Worm (Caenorhabditis elegans) whole organism, early embryonic: ENCODE data around the gene spp-7.
"Not testable (repeated sequence)": the region's sequence is repeated elsewhere in the genome, so short reads cannot be mapped to it uniquely, and the experiment has no call there.

Experiments used
- B0310.2 ChIP-seq: sonication (generic microtip); optimal IDR thresholded peaks from 2 replicates; lab custom pipeline; 2016; ENCODE audit warnings: mild to moderate bottlenecking, missing genetic modification characterization, missing compliant biosample characterization
- F13C5.2 ChIP-seq: sonication (generic microtip); optimal IDR thresholded peaks from 2 replicates; lab custom pipeline; 2017; ENCODE audit warnings: mild to moderate bottlenecking, missing genetic modification characterization, inconsistent platforms, missing compliant biosample characterization
- aly-1 ChIP-seq: sonication (generic microtip); optimal IDR thresholded peaks from 2 replicates; lab custom pipeline; 2016; ENCODE audit warnings: missing genetic modification characterization, missing compliant biosample characterization
- ama-1 ChIP-seq: fragments of 150-350 bp; optimal IDR thresholded peaks from 2 replicates; lab custom pipeline; 2014
- ceh-13 ChIP-seq: fragments of 200-800 bp; sonication (Bioruptor generic); optimal IDR thresholded peaks from 2 replicates; lab custom pipeline; 2018; ENCODE audit warnings: mild to moderate bottlenecking, missing genetic modification characterization, missing compliant biosample characterization
- ceh-36 ChIP-seq: sonication (generic microtip); optimal IDR thresholded peaks from 2 replicates; lab custom pipeline; 2016; ENCODE audit warnings: missing genetic modification characterization, inconsistent platforms, missing compliant biosample characterization
- ets-7 ChIP-seq: sonication (generic microtip); optimal IDR thresholded peaks from 2 replicates; lab custom pipeline; 2016; ENCODE audit warnings: missing genotype, missing genetic modification characterization, missing compliant biosample characterization
- flt-1 ChIP-seq: fragments of 200-800 bp; sonication (Bioruptor generic); IDR thresholded peaks from 2 replicates; pipeline ENCODE4 v1.3.6; 2022; ENCODE audit warnings: missing genetic modification characterization, missing compliant biosample characterization
- hmbx-1 ChIP-seq: sonication (generic microtip); optimal IDR thresholded peaks from 2 replicates; lab custom pipeline; 2016; ENCODE audit warnings: mild to moderate bottlenecking, missing genetic modification characterization, missing compliant biosample characterization
- hmg-4 ChIP-seq: fragments of 200-800 bp; sonication (Bioruptor generic); optimal IDR thresholded peaks from 2 replicates; lab custom pipeline; 2018; ENCODE audit warnings: mild to moderate bottlenecking, missing genetic modification characterization, missing compliant biosample characterization
- hnd-1 ChIP-seq: sonication (generic microtip); optimal IDR thresholded peaks from 2 replicates; lab custom pipeline; 2016; ENCODE audit warnings: missing genetic modification characterization, missing compliant biosample characterization
- pes-1 ChIP-seq: fragments of 200-800 bp; sonication (Bioruptor generic); IDR thresholded peaks from 2 replicates; pipeline ENCODE4 v1.3.6; 2022; ENCODE audit warnings: missing genetic modification reagents, missing genetic modification characterization, missing compliant biosample characterization
- scrt-1 ChIP-seq: fragments of 200-800 bp; sonication (Bioruptor generic); IDR thresholded peaks from 2 replicates; pipeline ENCODE4 v1.3.6; 2022; ENCODE audit warnings: missing genetic modification characterization, missing compliant biosample characterization
- sea-1 ChIP-seq: fragments of 200-800 bp; sonication (Bioruptor generic); conservative IDR thresholded peaks from 2 replicates; pipeline ENCODE4 v1.3.6; 2022; ENCODE audit warnings: missing genetic modification characterization, missing compliant biosample characterization
- tbx-11 ChIP-seq: fragments of 200-800 bp; sonication (Bioruptor generic); IDR thresholded peaks from 2 replicates; pipeline ENCODE4 v1.3.6; 2022; ENCODE audit warnings: missing genetic modification characterization, missing compliant biosample characterization
- tbx-37 ChIP-seq: fragments of 200-800 bp; sonication (Bioruptor generic); conservative IDR thresholded peaks from 2 replicates; pipeline ENCODE4 v1.3.6; 2022; ENCODE audit warnings: missing genetic modification reagents, missing genetic modification characterization, missing compliant biosample characterization
- tra-4 ChIP-seq: sonication (generic microtip); optimal IDR thresholded peaks from 2 replicates; lab custom pipeline; 2017; ENCODE audit warnings: missing genetic modification characterization, missing compliant biosample characterization

The spp-7 gene

DNA sequence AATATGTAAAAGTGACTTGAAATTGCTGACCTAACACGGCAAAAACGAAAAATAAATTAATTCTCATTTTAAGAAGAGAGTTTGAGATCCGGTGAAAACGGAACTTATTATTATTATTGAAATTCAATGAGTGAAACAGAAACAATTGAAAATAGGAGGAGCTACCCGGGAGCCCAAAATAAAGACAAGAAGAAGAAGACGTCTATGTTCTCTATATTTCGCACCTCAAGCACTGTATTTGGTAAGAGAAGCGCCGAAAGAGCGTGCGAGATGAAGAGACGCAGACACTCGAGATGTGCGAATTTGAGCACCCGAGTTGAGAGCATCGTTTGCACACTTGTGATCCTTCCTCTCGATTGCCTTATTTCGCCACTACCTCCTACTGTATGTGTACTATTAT lies at the start of gene spp-7:
TSS of gene spp-7 (minus strand) at position 101 of the 400 bp plus-strand sequence.
- TF ChIP-seq aly-1 (no peak), hmg-4 (GFP tag; lab: Kevin White, UChicago) (no peak), tbx-37 (GFP tag; lab: Robert Waterston, UW) (no peak), hnd-1 (tag; lab: Kevin White, UChicago) (no peak)

DNA sequence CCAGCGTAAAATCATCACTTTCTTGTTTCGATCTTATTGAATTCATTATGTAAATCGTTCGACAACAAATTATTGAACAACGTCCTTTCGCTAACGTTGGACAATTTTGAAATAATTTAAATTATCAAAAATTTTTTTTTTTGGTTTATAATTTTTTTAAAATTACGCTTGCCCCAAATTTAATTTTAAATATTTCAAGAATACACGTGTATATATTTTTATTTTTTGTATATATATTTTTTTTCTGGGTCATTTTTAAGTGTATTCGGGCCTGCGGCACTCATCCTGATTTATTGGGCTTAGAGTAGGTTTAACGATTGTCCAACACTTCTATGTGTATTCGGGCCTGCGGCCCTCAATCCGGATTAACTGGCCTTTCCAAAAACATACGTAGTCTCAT lies 48.8 kb upstream of the spp-7 start, which contains the start of gene Y52D5A.2:
TSS of gene Y52D5A.2 (minus strand) at position 101 of the 400 bp plus-strand sequence.
- TF ChIP-seq aly-1; ceh-13 (GFP tag; lab: Kevin White, UChicago); sea-1 (GFP tag; lab: Robert Waterston, UW): not testable (repeated sequence)

DNA sequence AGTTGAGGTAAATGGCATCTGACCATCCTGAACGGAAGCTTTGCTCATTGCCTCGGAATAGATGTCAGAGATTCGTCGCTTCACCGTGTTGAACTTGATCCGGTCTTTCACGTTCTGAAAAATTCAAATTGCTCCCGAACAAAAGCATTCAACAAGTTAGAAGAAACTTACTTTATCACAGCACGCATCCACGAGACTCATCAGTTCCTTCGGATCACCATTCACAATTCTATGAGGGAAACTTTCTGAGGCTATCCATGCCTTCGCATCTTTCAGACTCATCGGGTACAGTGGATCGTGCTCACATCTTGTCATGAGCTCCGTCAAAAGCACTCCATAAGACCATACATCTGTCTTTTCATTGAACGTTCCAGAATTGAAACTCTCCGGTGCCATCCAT lies 47.2 kb upstream of the spp-7 start:
- no peak for TF ChIP-seq tbx-37 (GFP tag; lab: Robert Waterston, UW)
- no peak for TF ChIP-seq pes-1
- no peak for TF ChIP-seq tbx-11 (GFP tag; lab: Robert Waterston, UW)
- TF ChIP-seq sea-1 (GFP tag; lab: Robert Waterston, UW), result no peak
- TF ChIP-seq hmbx-1, result no peak
- no peak for TF ChIP-seq hnd-1 (tag; lab: Kevin White, UChicago)
- TF ChIP-seq ama-1 (lab: Kevin White, UChicago), result no peak
- TF ChIP-seq aly-1, result no peak
- no peak for TF ChIP-seq tra-4 (tag; lab: Kevin White, UChicago)
- no peak for TF ChIP-seq hmg-4 (GFP tag; lab: Kevin White, UChicago)
- no peak for TF ChIP-seq ceh-36 (tag; lab: Kevin White, UChicago)
- no peak for TF ChIP-seq ceh-13 (GFP tag; lab: Kevin White, UChicago)
- no peak for TF ChIP-seq ets-7
- no peak for TF ChIP-seq F13C5.2
- no peak for TF ChIP-seq scrt-1 (GFP tag; lab: Robert Waterston, UW)
- TF ChIP-seq B0310.2, result no peak
- TF ChIP-seq flt-1 (GFP tag; lab: Robert Waterston, UW), result no peak

DNA sequence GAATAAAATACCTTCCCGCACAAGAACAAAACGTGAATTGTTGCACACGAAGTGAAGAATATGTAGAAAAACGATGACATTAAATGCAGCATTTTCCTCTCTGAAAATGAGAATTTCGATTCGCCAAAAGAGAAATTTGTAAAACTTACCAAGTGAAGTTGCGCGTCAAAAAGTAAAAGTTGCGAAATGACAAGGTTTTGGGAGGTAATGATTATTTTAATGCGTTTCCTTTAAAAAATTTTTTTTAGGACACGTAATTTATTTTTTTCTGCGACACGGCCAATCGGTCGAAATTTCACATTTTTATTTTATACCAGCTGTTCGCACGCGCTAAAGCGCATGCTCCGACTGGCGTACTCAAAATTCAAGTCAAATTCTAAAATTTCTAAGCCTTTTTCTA lies 40.4 kb upstream of the spp-7 start, which contains the start of gene Y4C6A.3:
TSS of gene Y4C6A.3 (minus strand) at position 101 of the 400 bp plus-strand sequence.
- not testable (repeated sequence) for TF ChIP-seq hnd-1 (tag; lab: Kevin White, UChicago); F13C5.2; tra-4 (tag; lab: Kevin White, UChicago)

DNA sequence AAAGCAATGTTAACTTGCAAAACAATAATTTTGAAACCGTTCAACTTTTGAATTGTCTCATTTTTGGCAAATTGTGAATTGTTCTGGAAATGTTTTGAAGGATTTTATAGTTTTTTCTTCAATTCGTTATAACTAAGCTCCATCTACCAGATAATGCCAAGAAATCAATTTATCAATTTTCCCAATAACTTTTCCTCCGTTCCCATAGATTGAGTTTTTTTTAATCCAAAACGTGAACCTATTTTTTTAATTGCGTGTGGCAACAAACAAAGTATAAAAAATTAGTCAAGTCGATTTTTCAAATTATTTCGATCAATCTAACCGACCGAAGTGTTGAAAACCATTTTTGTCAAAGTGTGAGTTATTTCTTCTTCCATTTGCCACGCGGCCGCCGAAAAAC lies 37.1 kb upstream of the spp-7 start, which contains the start of gene Y4C6A.4:
TSS of gene Y4C6A.4 (plus strand) at position 301 of the 400 bp plus-strand sequence.
- TF ChIP-seq tbx-37 (GFP tag; lab: Robert Waterston, UW) (no peak), scrt-1 (GFP tag; lab: Robert Waterston, UW) (no peak), pes-1 (no peak), B0310.2 (no peak), tra-4 (tag; lab: Kevin White, UChicago) (no peak), flt-1 (GFP tag; lab: Robert Waterston, UW) (no peak), ets-7 (no peak), hmg-4 (GFP tag; lab: Kevin White, UChicago) (no peak), sea-1 (GFP tag; lab: Robert Waterston, UW) (no peak), ceh-13 (GFP tag; lab: Kevin White, UChicago) (no peak), hnd-1 (tag; lab: Kevin White, UChicago) (no peak), hmbx-1 (no peak), ceh-36 (tag; lab: Kevin White, UChicago) (no peak), aly-1 (no peak), F13C5.2 (no peak), ama-1 (lab: Kevin White, UChicago) (no peak)

DNA sequence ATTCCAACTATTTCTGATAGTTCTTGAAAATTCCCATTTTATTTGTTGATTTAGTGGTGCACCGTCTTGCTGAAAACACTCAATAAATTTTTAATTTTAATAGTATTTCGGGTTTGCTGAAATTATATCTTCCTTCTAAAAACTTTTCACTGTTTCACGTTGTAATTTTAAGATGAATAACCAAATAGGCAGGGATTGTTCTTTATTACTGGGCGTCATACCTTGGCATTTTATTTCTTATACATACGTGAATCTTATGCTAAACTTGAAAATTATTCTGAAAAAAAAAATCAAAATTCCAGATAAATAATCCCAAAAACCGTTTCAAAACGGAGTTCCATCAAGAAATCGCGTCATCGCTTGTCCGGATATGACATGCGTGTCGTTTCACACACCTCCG lies 23.1 kb upstream of the spp-7 start, which contains the start of gene mgl-3:
TSS of gene mgl-3 (plus strand) at position 301 of the 400 bp plus-strand sequence.
- no peak for TF ChIP-seq hmbx-1
- no peak for TF ChIP-seq ets-7
- no peak for TF ChIP-seq ceh-36 (tag; lab: Kevin White, UChicago)
- no peak for TF ChIP-seq scrt-1 (GFP tag; lab: Robert Waterston, UW)
- TF ChIP-seq tbx-11 (GFP tag; lab: Robert Waterston, UW), result no peak
- no peak for TF ChIP-seq ceh-13 (GFP tag; lab: Kevin White, UChicago)
- TF ChIP-seq pes-1, result no peak
- TF ChIP-seq sea-1 (GFP tag; lab: Robert Waterston, UW), result no peak
- no peak for TF ChIP-seq tra-4 (tag; lab: Kevin White, UChicago)
- TF ChIP-seq tbx-37 (GFP tag; lab: Robert Waterston, UW), result no peak
- TF ChIP-seq hnd-1 (tag; lab: Kevin White, UChicago), result no peak

DNA sequence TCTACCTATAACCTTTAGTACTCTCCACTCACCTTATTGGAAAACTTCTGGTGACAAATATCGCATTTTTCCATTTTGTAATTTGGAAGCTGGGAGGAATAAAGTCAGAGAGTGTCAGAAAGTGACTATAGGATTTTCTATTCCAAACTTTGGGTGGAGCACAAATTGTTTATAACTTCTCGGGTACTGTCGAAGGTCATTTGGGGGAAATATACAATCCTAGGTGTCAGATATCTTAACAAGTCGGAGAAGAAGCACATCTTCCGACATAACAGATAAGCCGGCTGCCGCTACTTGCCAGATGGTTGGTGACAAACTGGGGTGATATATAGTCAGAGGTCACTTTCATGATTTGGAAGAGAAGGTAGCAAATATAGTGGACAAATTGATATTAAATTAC lies 3.5 kb upstream of the spp-7 start, which contains the start of gene ehn-3:
TSS of gene ehn-3 (minus strand) at position 101 of the 400 bp plus-strand sequence.
- TF ChIP-seq ceh-36 (tag; lab: Kevin White, UChicago) (no peak), F13C5.2 (no peak), pes-1 (no peak), hmg-4 (GFP tag; lab: Kevin White, UChicago) (no peak), hnd-1 (tag; lab: Kevin White, UChicago) (no peak), ceh-13 (GFP tag; lab: Kevin White, UChicago) (no peak)

DNA sequence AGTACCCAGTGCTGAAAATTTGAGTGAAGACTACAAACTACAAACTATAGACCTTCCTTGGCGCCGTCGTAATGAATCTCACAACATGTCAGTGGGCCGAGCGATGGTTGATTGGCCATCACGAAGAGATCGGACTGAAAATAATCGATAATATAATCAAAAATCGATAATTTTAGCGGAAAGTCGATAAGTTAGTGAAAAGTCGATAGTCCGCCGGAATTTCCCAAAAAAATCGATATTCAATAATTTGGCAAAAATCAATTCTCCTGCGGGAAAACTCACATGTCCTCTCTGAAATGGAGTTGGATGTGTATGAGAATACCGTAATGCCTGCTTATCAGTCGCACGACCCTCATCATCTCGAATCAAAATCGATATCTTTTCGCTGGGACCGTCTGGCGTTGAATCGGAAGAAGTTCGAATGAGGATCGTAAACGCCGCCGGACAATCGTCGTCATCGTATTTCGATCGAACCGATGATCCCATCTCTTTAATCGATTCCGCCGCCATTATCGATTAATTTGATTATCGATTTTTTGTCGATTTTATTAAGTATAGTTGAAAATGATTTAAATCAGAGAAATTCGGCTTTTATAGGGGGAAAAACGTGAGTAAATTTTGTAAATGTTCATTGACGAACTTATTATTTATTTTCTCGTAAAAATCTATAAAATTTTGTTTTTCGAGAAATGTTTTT lies 3.8 kb downstream of the spp-7 start, which contains the start of gene ZK616.8:
TSS of gene ZK616.8 (minus strand) at position 553 of the 697 bp plus-strand sequence.
- TF ChIP-seq hmbx-1 (no peak), aly-1 (no peak)
